Worm (Caenorhabditis elegans): ENCODE data around the gene lem-4.

- TF ChIP-seq ama-1 (optimal IDR thresholded peaks at IDR 0.05) = no peak
- no peak for TF ChIP-seq nhr-237 (tag; optimal IDR thresholded peaks at IDR 0.05)
- no peak for TF ChIP-seq aly-2 (tag; optimal IDR thresholded peaks at IDR 0.05)
- no peak for TF ChIP-seq zag-1 (tag; optimal IDR thresholded peaks at IDR 0.05)
- no peak for TF ChIP-seq nhr-10 (tag; optimal IDR thresholded peaks at IDR 0.05)
- no peak for TF ChIP-seq nhr-6 (tag; optimal IDR thresholded peaks at IDR 0.05)
- TF ChIP-seq nhr-11 (tag; optimal IDR thresholded peaks at IDR 0.05) = no peak
- no peak for TF ChIP-seq mdl-1 (tag; optimal IDR thresholded peaks at IDR 0.05)
- no peak for TF ChIP-seq ztf-11 (tag; optimal IDR thresholded peaks at IDR 0.05)
- no peak for TF ChIP-seq nhr-12 (tag; optimal IDR thresholded peaks at IDR 0.05)
- no peak for TF ChIP-seq sma-3 (GFP tag; optimal IDR thresholded peaks at IDR 0.05)
- TF ChIP-seq snpc-4 (tag; optimal IDR thresholded peaks at IDR 0.05) = no peak
Observed at ce11 chrIV:858630-859029, 4.0 kb upstream of the lem-4 start, which contains the start of gene Y55F3BR.2.
